Worm (Caenorhabditis elegans) whole organism, mixed stage, embryonic: ENCODE measurements around the gene F56C9.3.

Experiments used
- bed-3 ChIP-seq: fragments of 200-800 bp; sonication (Bioruptor generic); optimal IDR thresholded peaks from 3 replicates; lab custom pipeline; 2018; ENCODE audit warnings: mild to moderate bottlenecking, missing genetic modification characterization, moderate library complexity, missing compliant biosample characterization
- blmp-1 ChIP-seq: fragments of 150-350 bp; optimal IDR thresholded peaks from 2 replicates; lab custom pipeline; 2014; ENCODE audit warnings: missing biosample characterization, missing genetic modification characterization
- ceh-39 ChIP-seq: fragments of 150-350 bp; optimal IDR thresholded peaks from 2 replicates; lab custom pipeline; 2014; ENCODE audit warnings: missing biosample characterization, missing genetic modification characterization
- ces-1 ChIP-seq: fragments of 150-350 bp; optimal IDR thresholded peaks from 2 replicates; lab custom pipeline; 2014; ENCODE audit warnings: missing biosample characterization, missing genetic modification reagents, missing genetic modification characterization
- cnd-1 ChIP-seq: fragments of 200-800 bp; sonication (Bioruptor generic); optimal IDR thresholded peaks from 2 replicates; lab custom pipeline; 2018; ENCODE audit warnings: mild to moderate bottlenecking, missing genetic modification characterization, missing compliant biosample characterization
- drap-1 ChIP-seq: fragments of 200-800 bp; sonication (Bioruptor generic); optimal IDR thresholded peaks from 3 replicates; lab custom pipeline; 2018; ENCODE audit warnings: mild to moderate bottlenecking, missing genetic modification characterization, missing compliant biosample characterization
- elt-1 ChIP-seq: sonication (generic microtip); optimal IDR thresholded peaks from 2 replicates; lab custom pipeline; 2017; ENCODE audit warnings: missing genetic modification characterization, mild to moderate bottlenecking, missing compliant biosample characterization, antibody characterized with exemption, moderate library complexity, borderline replicate concordance; ENCODE audit not compliant: insufficient read depth
- elt-3 ChIP-seq: fragments of 150-350 bp; optimal IDR thresholded peaks from 2 replicates; lab custom pipeline; 2014; ENCODE audit warnings: missing biosample characterization, missing genetic modification characterization
- flh-1 ChIP-seq: fragments of 200-800 bp; sonication (Bioruptor generic); optimal IDR thresholded peaks from 2 replicates; lab custom pipeline; 2018; ENCODE audit warnings: mild to moderate bottlenecking, missing genetic modification characterization, moderate library complexity, missing compliant biosample characterization
- ham-2 ChIP-seq: fragments of 200-800 bp; sonication (Bioruptor generic); optimal IDR thresholded peaks from 2 replicates; lab custom pipeline; 2018; ENCODE audit warnings: mild to moderate bottlenecking, missing genetic modification characterization, missing compliant biosample characterization
- hlh-1 ChIP-seq: fragments of 150-350 bp; optimal IDR thresholded peaks from 2 replicates; lab custom pipeline; 2014; ENCODE audit warnings: missing biosample characterization, missing genetic modification reagents, missing genetic modification characterization
- lin-13 ChIP-seq: fragments of 150-350 bp; optimal IDR thresholded peaks from 2 replicates; lab custom pipeline; 2014; ENCODE audit warnings: missing biosample characterization, missing genetic modification characterization
- lin-32 ChIP-seq: fragments of 200-800 bp; sonication (Bioruptor generic); optimal IDR thresholded peaks from 2 replicates; lab custom pipeline; 2018; ENCODE audit warnings: mild to moderate bottlenecking, missing genetic modification characterization, missing compliant biosample characterization
- lsy-2 ChIP-seq: fragments of 150-350 bp; optimal IDR thresholded peaks from 2 replicates; lab custom pipeline; 2014; ENCODE audit warnings: missing biosample characterization, missing genetic modification characterization
- mab-5 ChIP-seq: fragments of 150-350 bp; optimal IDR thresholded peaks from 2 replicates; lab custom pipeline; 2014; ENCODE audit warnings: missing biosample characterization, missing genetic modification characterization
- mls-2 ChIP-seq: sonication (generic microtip); optimal IDR thresholded peaks from 2 replicates; lab custom pipeline; 2016; ENCODE audit warnings: mild to moderate bottlenecking, missing genetic modification characterization, moderate library complexity, missing compliant biosample characterization
- nhr-12 ChIP-seq: fragments of 150-350 bp; optimal IDR thresholded peaks from 2 replicates; lab custom pipeline; 2014; ENCODE audit warnings: missing biosample characterization, missing genetic modification characterization
- nhr-2 ChIP-seq: fragments of 150-350 bp; optimal IDR thresholded peaks from 2 replicates; lab custom pipeline; 2014; ENCODE audit warnings: missing biosample characterization, missing genetic modification characterization
- nhr-237 ChIP-seq: fragments of 150-350 bp; optimal IDR thresholded peaks from 2 replicates; lab custom pipeline; 2014; ENCODE audit warnings: missing biosample characterization, missing genetic modification characterization
- nhr-76 ChIP-seq: sonication (generic microtip); optimal IDR thresholded peaks from 2 replicates; lab custom pipeline; 2017; ENCODE audit warnings: missing biosample characterization, missing genetic modification characterization
- sem-2 ChIP-seq: fragments of 200-800 bp; sonication (Bioruptor generic); optimal IDR thresholded peaks from 2 replicates; lab custom pipeline; 2018; ENCODE audit warnings: mild to moderate bottlenecking, missing genetic modification characterization, missing compliant biosample characterization
- snpc-4 ChIP-seq: fragments of 150-350 bp; optimal IDR thresholded peaks from 2 replicates; lab custom pipeline; 2014; ENCODE audit warnings: missing biosample characterization, missing genetic modification characterization
- sptf-1 ChIP-seq: sonication (generic microtip); optimal IDR thresholded peaks from 2 replicates; lab custom pipeline; 2017; ENCODE audit warnings: mild to moderate bottlenecking, missing genetic modification characterization, moderate library complexity, missing compliant biosample characterization
- tbx-8 ChIP-seq: fragments of 200-800 bp; sonication (Bioruptor generic); optimal IDR thresholded peaks from 2 replicates; lab custom pipeline; 2018; ENCODE audit warnings: mild to moderate bottlenecking, missing genetic modification characterization, moderate library complexity, missing compliant biosample characterization
- unc-120 ChIP-seq: sonication (generic microtip); optimal IDR thresholded peaks from 2 replicates; lab custom pipeline; 2017; ENCODE audit warnings: missing genetic modification characterization, missing compliant biosample characterization; ENCODE audit not compliant: poor library complexity, severe bottlenecking
- unc-39 ChIP-seq: fragments of 150-350 bp; optimal IDR thresholded peaks from 2 replicates; lab custom pipeline; 2014; ENCODE audit warnings: missing biosample characterization, missing genetic modification characterization
- unc-62 ChIP-seq: fragments of 150-350 bp; optimal IDR thresholded peaks from 2 replicates; lab custom pipeline; 2014; ENCODE audit warnings: missing biosample characterization, missing genetic modification reagents, missing genetic modification characterization
- zip-8 ChIP-seq: fragments of 150-350 bp; optimal IDR thresholded peaks from 2 replicates; lab custom pipeline; 2014; ENCODE audit warnings: missing biosample characterization, missing genetic modification characterization

The F56C9.3 gene

DNA sequence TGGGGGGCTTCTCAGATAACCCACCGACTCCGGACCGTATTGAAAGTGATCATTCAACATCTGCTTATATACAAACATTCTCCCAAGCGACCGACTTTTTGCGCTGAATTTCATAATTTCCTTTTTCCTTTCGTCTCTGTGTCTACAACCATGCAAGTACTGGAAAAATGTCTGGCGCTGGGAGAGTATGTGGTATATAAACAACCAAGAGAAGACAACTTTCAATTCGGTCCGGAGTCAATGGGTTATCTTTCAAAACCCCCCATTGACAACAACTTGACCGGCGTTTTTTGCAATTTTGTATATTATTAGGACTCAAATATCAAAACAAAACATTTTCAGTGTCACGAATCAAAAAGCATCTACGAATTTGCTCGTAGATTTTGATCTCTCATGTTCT is 32.6 kb upstream of the F56C9.3 start:
- TF ChIP-seq elt-1: no peak
- TF ChIP-seq ces-1: no peak
- no peak for TF ChIP-seq flh-1
- no peak for TF ChIP-seq bed-3 (GFP tag; lab: Kevin White, UChicago)
- no peak for TF ChIP-seq drap-1
- TF ChIP-seq lin-13 (tag; lab: Kevin White, UChicago): no peak
- no peak for TF ChIP-seq lin-32 (GFP tag; lab: Kevin White, UChicago)
- no peak for TF ChIP-seq zip-8
- TF ChIP-seq blmp-1 (tag; lab: Kevin White, UChicago): no peak
- no peak for TF ChIP-seq unc-62 (GFP tag; lab: Kevin White, UChicago)
- TF ChIP-seq ham-2 (GFP tag; lab: Kevin White, UChicago): no peak

DNA sequence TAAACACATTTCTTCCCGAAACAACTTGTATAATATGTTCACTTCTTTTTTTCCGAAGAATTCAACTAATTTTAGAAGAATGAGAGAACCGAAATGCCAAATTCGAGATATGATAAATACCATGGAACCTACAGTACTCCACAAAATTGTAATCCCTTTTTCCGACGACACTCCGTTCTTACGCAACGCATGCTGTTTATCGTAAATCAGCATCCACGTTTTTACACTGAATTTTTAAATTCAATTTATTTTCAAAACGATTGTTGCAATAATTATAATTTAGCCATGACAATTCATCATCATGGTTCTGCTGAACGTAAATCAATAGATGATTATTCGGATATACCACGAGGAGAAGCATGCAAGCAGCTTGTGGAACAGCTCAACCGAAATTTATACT is 29.9 kb upstream of the F56C9.3 start, which contains the start of gene B0361.3:
TSS of gene B0361.3 (plus strand) at position 284 of the 400 bp plus-strand sequence.
- peak; percentile 45 for TF ChIP-seq lsy-2
- no peak for TF ChIP-seq lin-32 (GFP tag; lab: Kevin White, UChicago)
- peak; percentile 50 for TF ChIP-seq ces-1

DNA sequence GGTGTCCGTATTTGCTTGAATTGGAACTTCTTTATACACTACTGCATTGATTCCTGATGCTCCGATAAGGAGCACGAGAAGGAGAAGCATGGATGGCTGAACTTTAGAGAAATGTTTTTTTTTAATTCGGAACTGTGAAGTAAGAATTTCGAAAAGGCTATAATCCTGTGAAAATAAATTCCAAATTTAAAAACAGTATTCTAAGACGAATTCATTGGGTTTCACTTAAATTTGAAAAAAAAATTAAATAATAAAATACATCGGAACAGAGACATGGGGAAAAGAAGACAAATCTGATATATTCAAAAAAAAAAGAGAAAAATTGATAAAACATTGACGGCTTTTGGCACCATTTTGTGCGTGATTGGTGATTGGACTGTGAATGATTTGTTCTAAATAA is 25.3 kb upstream of the F56C9.3 start, which contains the start of gene pho-5:
TSS of gene pho-5 (minus strand) at position 101 of the 400 bp plus-strand sequence.
- no peak for TF ChIP-seq nhr-237 (tag; lab: Kevin White, UChicago)
- no peak for TF ChIP-seq mab-5
- TF ChIP-seq unc-120 (tag; lab: Kevin White, UChicago): no peak
- TF ChIP-seq lsy-2: no peak
- no peak for TF ChIP-seq cnd-1
- TF ChIP-seq drap-1: no peak
- no peak for TF ChIP-seq nhr-2
- TF ChIP-seq sptf-1 (tag; lab: Kevin White, UChicago): no peak
- TF ChIP-seq tbx-8 (GFP tag; lab: Kevin White, UChicago): no peak
- no peak for TF ChIP-seq ceh-39 (tag; lab: Kevin White, UChicago)
- no peak for TF ChIP-seq sem-2 (GFP tag; lab: Kevin White, UChicago)
- TF ChIP-seq elt-3 (tag; lab: Kevin White, UChicago): no peak
- TF ChIP-seq hlh-1: no peak

DNA sequence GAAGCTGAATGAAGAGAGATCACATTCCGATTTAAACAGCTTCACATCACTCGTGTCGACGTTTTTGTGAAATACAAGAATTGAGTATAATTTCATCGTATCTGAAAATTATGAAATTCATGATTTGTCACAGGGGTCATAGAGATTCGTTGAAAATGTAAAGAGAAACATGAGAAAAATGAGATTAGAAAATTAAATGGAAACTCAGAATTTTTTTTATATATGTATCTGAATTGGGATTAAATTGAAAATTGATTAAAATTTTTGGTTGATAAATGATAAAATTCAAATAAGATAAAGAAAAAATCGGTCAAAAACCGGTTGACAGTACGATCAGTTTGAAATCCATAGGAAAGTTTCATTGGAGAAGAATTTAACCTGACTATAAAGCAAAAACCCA is 23.6 kb upstream of the F56C9.3 start, which contains the start of gene ykt-6:
TSS of gene ykt-6 (minus strand) at position 101 of the 400 bp plus-strand sequence.
- TF ChIP-seq tbx-8 (GFP tag; lab: Kevin White, UChicago): no peak
- TF ChIP-seq nhr-76: no peak
- no peak for TF ChIP-seq nhr-237 (tag; lab: Kevin White, UChicago)
- no peak for TF ChIP-seq bed-3 (GFP tag; lab: Kevin White, UChicago)
- TF ChIP-seq sptf-1 (tag; lab: Kevin White, UChicago): no peak
- no peak for TF ChIP-seq hlh-1

DNA sequence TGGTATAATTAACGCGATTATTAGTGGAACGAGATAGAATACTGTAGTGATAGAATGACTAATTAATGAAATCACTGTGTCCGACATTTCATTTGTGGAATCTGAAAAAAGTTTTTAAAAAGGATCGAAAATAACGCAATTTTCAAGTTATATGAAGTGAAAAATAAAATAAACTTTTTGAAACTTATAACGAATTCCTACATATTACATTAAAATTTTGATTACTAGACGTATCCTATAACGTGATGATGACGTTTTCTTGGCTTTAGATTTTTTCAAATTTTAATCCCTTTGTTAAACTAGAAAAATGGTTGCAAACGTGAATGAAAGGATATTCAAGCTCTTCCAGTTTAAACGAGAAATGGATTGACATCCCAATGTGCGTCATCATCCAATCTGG is 20.6 kb upstream of the F56C9.3 start, which contains the start of gene algn-11:
TSS of gene algn-11 (minus strand) at position 101 of the 400 bp plus-strand sequence.
- TF ChIP-seq tbx-8 (GFP tag; lab: Kevin White, UChicago) (no peak), lsy-2 (no peak), ceh-39 (tag; lab: Kevin White, UChicago) (no peak), unc-120 (tag; lab: Kevin White, UChicago) (no peak), mls-2 (tag; lab: Kevin White, UChicago) (no peak), nhr-12 (no peak), elt-1 (no peak), sptf-1 (tag; lab: Kevin White, UChicago) (no peak), lin-32 (GFP tag; lab: Kevin White, UChicago) (no peak)

DNA sequence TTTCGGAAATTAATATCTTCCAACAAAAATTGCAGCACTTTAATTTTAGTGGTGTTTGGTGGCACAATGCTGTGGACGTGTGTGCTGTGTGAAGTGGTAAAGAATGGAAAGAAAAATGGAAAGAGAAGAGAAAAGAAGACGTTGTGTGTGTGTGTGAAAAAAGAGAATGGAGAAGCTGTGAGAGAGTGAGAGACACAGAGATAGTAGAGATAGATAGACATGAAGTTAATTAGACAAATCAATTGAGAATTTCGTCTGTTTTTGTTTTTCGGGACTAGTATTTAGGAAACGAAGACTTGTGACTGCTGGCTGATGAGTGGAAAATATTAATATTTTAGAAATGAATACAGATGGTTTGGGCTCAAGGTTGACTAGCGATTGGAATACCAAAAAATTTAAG is 19.9 kb upstream of the F56C9.3 start:
- no peak for TF ChIP-seq snpc-4 (tag; lab: Kevin White, UChicago)
- peak; percentile 70 for TF ChIP-seq ces-1

DNA sequence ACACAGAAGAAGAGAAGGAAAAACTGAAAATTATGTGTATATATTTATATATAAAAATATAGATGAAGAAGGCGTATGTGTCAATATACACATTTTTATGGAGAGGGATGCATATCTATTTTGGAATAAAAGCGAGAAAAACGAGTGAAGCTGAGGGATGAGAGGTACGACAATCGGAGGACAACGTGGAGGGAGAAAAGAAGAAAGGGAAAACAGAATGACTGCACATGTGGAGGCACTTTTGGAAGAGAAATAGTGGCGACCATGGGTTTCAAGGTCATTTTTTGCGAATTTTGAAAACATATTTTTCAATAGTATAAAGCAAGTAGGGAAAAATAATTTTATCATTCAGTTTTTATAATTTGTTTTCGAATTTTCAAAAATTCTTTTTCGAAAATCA is 18.5 kb upstream of the F56C9.3 start:
- TF ChIP-seq unc-39 (tag; lab: Kevin White, UChicago) (no peak), ceh-39 (tag; lab: Kevin White, UChicago) (no peak), blmp-1 (tag; lab: Kevin White, UChicago) (peak; percentile 59)
